Worm (Caenorhabditis elegans) whole organism, young adult: Measurements from ENCODE around the gene ZK1290.1.

Experiments used
- F55B11.4 ChIP-seq: sonication (generic microtip); optimal IDR thresholded peaks from 2 replicates; lab custom pipeline; 2016; ENCODE audit warnings: missing compliant biosample characterization, missing genetic modification characterization, borderline replicate concordance; ENCODE audit not compliant: insufficient read depth
- F57A8.1 ChIP-seq: fragments of 200-800 bp; sonication (Bioruptor generic); optimal IDR thresholded peaks from 2 replicates; lab custom pipeline; 2018; ENCODE audit warnings: mild to moderate bottlenecking, missing genetic modification characterization, moderate library complexity, missing compliant biosample characterization
- akir-1 ChIP-seq: fragments of 200-800 bp; sonication (Bioruptor generic); optimal IDR thresholded peaks from 2 replicates; lab custom pipeline; 2018; ENCODE audit warnings: mild to moderate bottlenecking, missing genetic modification characterization, moderate library complexity, missing compliant biosample characterization
- ama-1 ChIP-seq, 3 experiments: fragments of 150-350 bp in 1 of 3; sonication (generic microtip) in 2 of 3; optimal IDR thresholded peaks; 2 replicates each; lab custom pipeline; 2014 to 2018; ENCODE audit warnings: missing biosample characterization in 2 of 3, missing genetic modification characterization in 2 of 3, missing genetic modification reagents in 2 of 3
- attf-6 ChIP-seq: fragments of 200-800 bp; sonication (Bioruptor generic); IDR thresholded peaks from 2 replicates; pipeline ENCODE4 v1.3.6; 2022; ENCODE audit warnings: missing genetic modification reagents, missing genetic modification characterization, missing compliant biosample characterization
- die-1 ChIP-seq: sonication (generic microtip); optimal IDR thresholded peaks from 2 replicates; lab custom pipeline; 2016; ENCODE audit warnings: missing genotype, mild to moderate bottlenecking, missing genetic modification characterization, missing compliant biosample characterization
- hlh-12 ChIP-seq: sonication (generic microtip); optimal IDR thresholded peaks from 2 replicates; lab custom pipeline; 2016; ENCODE audit warnings: missing genetic modification characterization, missing compliant biosample characterization
- lir-1 ChIP-seq: fragments of 200-800 bp; sonication (Bioruptor generic); conservative IDR thresholded peaks from 2 replicates; pipeline ENCODE4 v1.3.6; 2022; ENCODE audit warnings: missing genetic modification reagents, missing genetic modification characterization, missing compliant biosample characterization
- mxl-1 ChIP-seq: sonication (generic microtip); optimal IDR thresholded peaks from 2 replicates; lab custom pipeline; 2016; ENCODE audit warnings: missing genetic modification characterization, missing compliant biosample characterization
- pha-4 ChIP-seq: fragments of 150-350 bp; sonication (generic microtip); optimal IDR thresholded peaks from 2 replicates; lab custom pipeline; 2014; ENCODE audit warnings: missing biosample characterization, missing genetic modification reagents, missing genetic modification characterization
- unc-62 ChIP-seq: fragments of 150-350 bp; optimal IDR thresholded peaks from 2 replicates; lab custom pipeline; 2014; ENCODE audit warnings: missing biosample characterization, missing genetic modification reagents, missing genetic modification characterization

- TF ChIP-seq die-1 (tag; lab: Kevin White, UChicago) (no peak), F55B11.4 (tag; lab: Kevin White, UChicago) (no peak), unc-62 (no peak), mxl-1 (tag; lab: Kevin White, UChicago) (no peak), akir-1 (GFP tag; lab: Kevin White, UChicago) (no peak), pha-4 (tag; lab: Kevin White, UChicago) (no peak), F57A8.1 (GFP tag; lab: Kevin White, UChicago) (no peak), attf-6 (GFP tag; lab: Robert Waterston, UW) (no peak), lir-1 (GFP tag; lab: Robert Waterston, UW) (no peak), ama-1 (optimal IDR thresholded peaks at IDR 0.05; lab: Kevin White, UChicago) (no peak), ama-1 (GFP tag; optimal IDR thresholded peaks at IDR 0.05; lab: Kevin White, UChicago) (no peak), hlh-12 (tag; lab: Kevin White, UChicago) (no peak)
These were observed 22.0 kb downstream of the ZK1290.1 start, which contains the start of gene mks-3 for ce11 chrII:7583555-7583954.
